Worm (Caenorhabditis elegans) whole organism, mixed stage, embryonic: Measurements from ENCODE around the gene F43E2.11.

ENCODE experiments used
- lin-13 ChIP-seq: fragments of 150-350 bp; optimal IDR thresholded peaks from 2 replicates; lab custom pipeline; 2014; ENCODE audit warnings: missing biosample characterization, missing genetic modification characterization
- nhr-28 ChIP-seq: fragments of 150-350 bp; optimal IDR thresholded peaks from 2 replicates; lab custom pipeline; 2014; ENCODE audit warnings: missing biosample characterization, missing genetic modification characterization

ce11 chrII:7390335-7390734 is 20.2 kb upstream of the F43E2.11 start:
- no peak for TF ChIP-seq nhr-28 (tag; lab: Kevin White, UChicago)
- no peak for TF ChIP-seq lin-13 (tag; lab: Kevin White, UChicago)
